2 fruit fly cellular contexts compared by ENCODE assay signal in genomic region chr2L:9493375-9494263, dm6.
TF ChIP-seq lines count a peak whose summit lies in the region.

No protein-coding gene starts in this region.

TF ChIP-seq in whole organism, embryonic, 481 proteins besides CTCF, POLR2A, EP300 and RAD21 (continued from another document and continues in another):
- TF ChIP-seq p53 (GFP tag; optimal IDR thresholded peaks at IDR 0.05; lab: Kevin White, UChicago) (no peak), CG13424 (tag; optimal IDR thresholded peaks at IDR 0.05; lab: Kevin White, UChicago) (peak; percentile 29), CG15696 (tag; optimal IDR thresholded peaks at IDR 0.05; lab: Kevin White, UChicago) (peak; percentile 6), Gug (GFP tag; IDR thresholded peaks at IDR 0.05; lab: Robert Waterston, UW) (no peak; the same call in 3 of the 4 replicates), B-H2 (GFP tag; optimal IDR thresholded peaks at IDR 0.05; lab: Kevin White, UChicago) (no peak), cad (GFP tag; optimal IDR thresholded peaks at IDR 0.05; lab: Kevin White, UChicago) (no peak), CG11247 (GFP tag; IDR thresholded peaks at IDR 0.05; lab: Robert Waterston, UW) (peak; percentile 36; the same call in 1 of the 2 replicates), CG17612 (GFP tag; IDR thresholded peaks at IDR 0.05; lab: Robert Waterston, UW) (no peak), h (optimal IDR thresholded peaks at IDR 0.05; lab: Kevin White, UChicago) (no peak), HHEX (GFP tag; optimal IDR thresholded peaks at IDR 0.05; lab: Kevin White, UChicago) (peak; percentile 43), Nf-YC (tag; optimal IDR thresholded peaks at IDR 0.05; lab: Kevin White, UChicago) (peak; percentile 83), oc (tag; optimal IDR thresholded peaks at IDR 0.05; lab: Kevin White, UChicago) (no peak), H15 (GFP tag; IDR thresholded peaks at IDR 0.05; lab: Robert Waterston, UW) (no peak), CG10209 (GFP tag; optimal IDR thresholded peaks at IDR 0.05; lab: Kevin White, UChicago) (peak; percentile 1), MBD-R2 (GFP tag; IDR thresholded peaks at IDR 0.05; lab: Robert Waterston, UW) (no peak), ATbp (GFP tag; optimal IDR thresholded peaks at IDR 0.05; lab: Kevin White, UChicago) (no peak), CG6254 (GFP tag; optimal IDR thresholded peaks at IDR 0.05; lab: Kevin White, UChicago) (no peak), CG15479 (GFP tag; optimal IDR thresholded peaks at IDR 0.05; lab: Kevin White, UChicago) (no peak), wek (GFP tag; optimal IDR thresholded peaks at IDR 0.05; lab: Kevin White, UChicago) (no peak), MESR4 (GFP tag; optimal IDR thresholded peaks at IDR 0.05; lab: Kevin White, UChicago) (peak; percentile 4), CG34224 (GFP tag; IDR thresholded peaks at IDR 0.05; lab: Robert Waterston, UW; ENCODE audit: partially characterized antibody) (peak; percentile 39; the same call in 1 of the 3 replicates), CG1024 (GFP tag; IDR thresholded peaks at IDR 0.05; lab: Robert Waterston, UW) (no peak), CG9215 (GFP tag; IDR thresholded peaks at IDR 0.05; lab: Robert Waterston, UW) (0 out of 2 replicates have a peak, but pooled peaks have one; percentile 29), bsh (GFP tag; optimal IDR thresholded peaks at IDR 0.05; lab: Kevin White, UChicago) (peak in 1 of 2 experiments; percentile 21), CG9817 (tag; optimal IDR thresholded peaks at IDR 0.05; lab: Kevin White, UChicago) (peak; percentile 30), sim (GFP tag; IDR thresholded peaks at IDR 0.05; lab: Robert Waterston, UW) (0 out of 2 replicates have a peak, but pooled peaks have one; percentile 8), Tbp (GFP tag; optimal IDR thresholded peaks at IDR 0.05; lab: Kevin White, UChicago) (no peak), dmrt99B (tag; optimal IDR thresholded peaks at IDR 0.05; lab: Kevin White, UChicago) (peak; percentile 66), Ssrp (tag; optimal IDR thresholded peaks at IDR 0.05; lab: Kevin White, UChicago) (peak; percentile 45), mam (GFP tag; optimal IDR thresholded peaks at IDR 0.05; lab: Kevin White, UChicago) (peak; percentile 22), CG6175 (GFP tag; IDR thresholded peaks at IDR 0.05; lab: Robert Waterston, UW) (no peak), lmd (GFP tag; IDR thresholded peaks at IDR 0.05; lab: Robert Waterston, UW) (peak; percentile 59; the same call in 1 of the 2 replicates), row (GFP tag; IDR thresholded peaks at IDR 0.05; lab: Robert Waterston, UW) (peak; percentile 82), CG18764 (GFP tag; optimal IDR thresholded peaks at IDR 0.05; lab: Kevin White, UChicago) (no peak), fd102C (GFP tag; optimal IDR thresholded peaks at IDR 0.05; lab: Kevin White, UChicago) (no peak), ttk (GFP tag; IDR thresholded peaks at IDR 0.05; lab: Robert Waterston, UW) (no peak), CG17328 (GFP tag; IDR thresholded peaks at IDR 0.05; lab: Robert Waterston, UW) (no peak), sima (GFP tag; optimal IDR thresholded peaks at IDR 0.05; lab: Kevin White, UChicago) (no peak), nerfin-2 (GFP tag; IDR thresholded peaks at IDR 0.05; lab: Robert Waterston, UW; ENCODE audit: partially characterized antibody) (no peak), CHES-1-like (GFP tag; optimal IDR thresholded peaks at IDR 0.05; lab: Kevin White, UChicago) (no peak), run (tag; optimal IDR thresholded peaks at IDR 0.05; lab: Kevin White, UChicago) (no peak), bcd (GFP tag; optimal IDR thresholded peaks at IDR 0.05; lab: Kevin White, UChicago) (peak; percentile 48), chinmo (GFP tag; IDR thresholded peaks at IDR 0.05; lab: Robert Waterston, UW; ENCODE audit: partially characterized antibody) (peak; percentile 59; the same call in 1 of the 4 replicates), disco-r (GFP tag; optimal IDR thresholded peaks at IDR 0.05; lab: Kevin White, UChicago) (no peak), CG14965 (GFP tag; optimal IDR thresholded peaks at IDR 0.05; lab: Kevin White, UChicago; ENCODE audit: borderline replicate concordance) (no peak), Sox102F (GFP tag; optimal IDR thresholded peaks at IDR 0.05; lab: Kevin White, UChicago) (peak; percentile 39), CG2889 (GFP tag; IDR thresholded peaks at IDR 0.05; lab: Robert Waterston, UW) (no peak), Fer2 (tag; optimal IDR thresholded peaks at IDR 0.05; lab: Kevin White, UChicago) (peak; percentile 16), dmrt11E (tag; optimal IDR thresholded peaks at IDR 0.05; lab: Kevin White, UChicago) (no peak), CG1647 (GFP tag; optimal IDR thresholded peaks at IDR 0.05; lab: Kevin White, UChicago) (no peak), CG10565 (GFP tag; optimal IDR thresholded peaks at IDR 0.05; lab: Kevin White, UChicago) (no peak), nau (GFP tag; optimal IDR thresholded peaks at IDR 0.05; lab: Kevin White, UChicago) (no peak), YL-1 (GFP tag; optimal IDR thresholded peaks at IDR 0.05; lab: Kevin White, UChicago) (no peak), CG5245 (GFP tag; optimal IDR thresholded peaks at IDR 0.05; lab: Kevin White, UChicago) (no peak), CG7372 (GFP tag; IDR thresholded peaks at IDR 0.05; lab: Robert Waterston, UW) (no peak), al (GFP tag; IDR thresholded peaks at IDR 0.05; lab: Robert Waterston, UW) (no peak), Fer3 (tag; optimal IDR thresholded peaks at IDR 0.05; lab: Kevin White, UChicago) (peak; percentile 62), repo (GFP tag; optimal IDR thresholded peaks at IDR 0.05; lab: Kevin White, UChicago) (no peak), otp (GFP tag; IDR thresholded peaks at IDR 0.05; lab: Robert Waterston, UW) (no peak), Scr (GFP tag; IDR thresholded peaks at IDR 0.05; lab: Robert Waterston, UW; ENCODE audit: partially characterized antibody) (no peak), Mad (GFP tag; optimal IDR thresholded peaks at IDR 0.05; lab: Kevin White, UChicago) (no peak), CG1602 (GFP tag; optimal IDR thresholded peaks at IDR 0.05; lab: Kevin White, UChicago) (no peak), phol (tag; optimal IDR thresholded peaks at IDR 0.05; lab: Kevin White, UChicago) (peak; percentile 42), Sry-β (GFP tag; optimal IDR thresholded peaks at IDR 0.05; lab: Kevin White, UChicago) (no peak), Trl (optimal IDR thresholded peaks at IDR 0.05; lab: Kevin White, UChicago) (peak; percentile 51 to 58), Trl (GFP tag; optimal IDR thresholded peaks at IDR 0.05; lab: Kevin White, UChicago) (no peak)

TF ChIP-seq in whole organism, prepupa, 60 proteins besides CTCF, POLR2A, EP300 and RAD21 (continued from another document):
- peak; percentile 27 for TF ChIP-seq CG6808 (GFP tag; optimal IDR thresholded peaks at IDR 0.05; lab: Kevin White, UChicago)
- peak; percentile 82 for TF ChIP-seq Eip78C (GFP tag; lab: Kevin White, UChicago)
- peak; percentile 25 for TF ChIP-seq CG10669 (GFP tag; optimal IDR thresholded peaks at IDR 0.05; lab: Kevin White, UChicago)
- peak; percentile 40 for TF ChIP-seq esn (GFP tag; optimal IDR thresholded peaks at IDR 0.05; lab: Kevin White, UChicago)
- no peak for TF ChIP-seq dsx (GFP tag; optimal IDR thresholded peaks at IDR 0.05; lab: Kevin White, UChicago; ENCODE audit: poor library complexity, severe bottlenecking)
- TF ChIP-seq CG6276 (GFP tag; optimal IDR thresholded peaks at IDR 0.05; lab: Kevin White, UChicago) = peak; percentile 56
- TF ChIP-seq ss (GFP tag; optimal IDR thresholded peaks at IDR 0.05; lab: Kevin White, UChicago) = peak in 1 of 2 experiments; percentile 36
